Worm (Caenorhabditis elegans) whole organism, L2 larva: ENCODE data around the gene srz-104.

ENCODE experiments used
- F13H6.1 ChIP-seq: sonication (generic microtip); optimal IDR thresholded peaks from 2 replicates; lab custom pipeline; 2016; ENCODE audit warnings: missing genetic modification characterization, missing compliant biosample characterization
- R02D3.7 ChIP-seq: fragments of 150-350 bp; optimal IDR thresholded peaks from 2 replicates; lab custom pipeline; 2014; ENCODE audit warnings: missing biosample characterization, missing genetic modification characterization
- crh-2 ChIP-seq: sonication (generic microtip); optimal IDR thresholded peaks from 2 replicates; lab custom pipeline; 2017; ENCODE audit warnings: missing biosample characterization, missing genetic modification characterization
- egl-27 ChIP-seq: sonication (generic microtip); optimal IDR thresholded peaks from 3 replicates; lab custom pipeline; 2017; ENCODE audit warnings: missing biosample characterization, missing genetic modification reagents, missing genetic modification characterization
- nhr-12 ChIP-seq: fragments of 150-350 bp; optimal IDR thresholded peaks from 2 replicates; lab custom pipeline; 2014; ENCODE audit warnings: missing biosample characterization, missing genetic modification characterization

DNA sequence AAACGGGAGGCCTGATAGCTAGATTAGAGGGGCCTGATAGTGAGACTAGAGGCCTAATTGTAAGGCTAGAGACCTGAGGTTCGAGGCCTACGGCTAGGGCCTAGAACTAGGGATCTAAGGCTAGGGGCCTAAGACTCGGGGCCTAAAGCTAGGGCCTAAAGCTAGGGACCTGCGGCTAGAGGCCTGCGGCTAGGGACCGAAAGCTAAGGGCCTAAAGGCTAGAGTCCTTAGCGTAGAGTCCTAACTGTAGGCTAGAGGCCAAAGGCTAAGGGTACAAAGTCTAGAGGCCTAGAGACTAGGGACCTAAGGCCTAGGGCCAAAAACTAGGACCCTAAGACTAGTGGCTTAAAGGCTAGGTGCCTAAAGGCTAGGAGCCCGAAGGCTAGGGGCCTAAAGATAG is 9.6 kb downstream of the srz-104 start:
- TF ChIP-seq F13H6.1 (tag; lab: Kevin White, UChicago) (no peak), crh-2 (tag; lab: Kevin White, UChicago) (no peak), R02D3.7 (tag; lab: Kevin White, UChicago) (no peak), egl-27 (tag; lab: Kevin White, UChicago) (no peak), nhr-12 (no peak)
